Worm (Caenorhabditis elegans) whole organism, L2 larva: ENCODE measurements around the gene cyp-13A10.

Source experiments
- Y55F3AM.14 ChIP-seq: fragments of 200-800 bp; sonication (Bioruptor generic); optimal IDR thresholded peaks from 2 replicates; lab custom pipeline; 2018; ENCODE audit warnings: mild to moderate bottlenecking, missing genetic modification characterization, missing compliant biosample characterization
- egl-27 ChIP-seq: sonication (generic microtip); optimal IDR thresholded peaks from 3 replicates; lab custom pipeline; 2017; ENCODE audit warnings: missing biosample characterization, missing genetic modification reagents, missing genetic modification characterization
- lsy-2 ChIP-seq, 2 experiments: fragments of 150-350 bp in 1 of 2; sonication (generic microtip) in 1 of 2; optimal IDR thresholded peaks; 2 replicates each; lab custom pipeline; 2014 to 2017; ENCODE audit warnings: missing biosample characterization in 2 of 2, missing genetic modification characterization in 2 of 2
- mdl-1 ChIP-seq, 2 experiments: fragments of 150-350 bp in 1 of 2; sonication (generic microtip) in 1 of 2; optimal IDR thresholded peaks; 2 replicates each; lab custom pipeline; 2017; ENCODE audit warnings: missing biosample characterization in 2 of 2, missing genetic modification characterization in 2 of 2
- sem-4 ChIP-seq: fragments of 150-350 bp; optimal IDR thresholded peaks from 2 replicates; lab custom pipeline; 2014; ENCODE audit warnings: missing biosample characterization, missing genetic modification reagents, missing genetic modification characterization
- sma-9 ChIP-seq, 2 experiments: fragments of 150-350 bp in 1 of 2; sonication (generic microtip) in 1 of 2; optimal IDR thresholded peaks; 2 replicates each; lab custom pipeline; 2014 to 2016; ENCODE audit warnings: missing genetic modification characterization in 2 of 2, mild to moderate bottlenecking in 1 of 2, missing biosample characterization in 1 of 2, missing compliant biosample characterization in 1 of 2, missing genetic modification reagents in 1 of 2, moderate library complexity in 1 of 2
- snpc-4 ChIP-seq: fragments of 150-350 bp; optimal IDR thresholded peaks from 2 replicates; lab custom pipeline; 2014; ENCODE audit warnings: missing biosample characterization, missing genetic modification characterization
- ztf-11 ChIP-seq: sonication (generic microtip); optimal IDR thresholded peaks from 2 replicates; lab custom pipeline; 2017; ENCODE audit warnings: missing biosample characterization, missing genetic modification characterization

- TF ChIP-seq ztf-11 (tag; lab: Kevin White, UChicago) (no peak), sem-4 (no peak), sma-9 (GFP tag; optimal IDR thresholded peaks at IDR 0.05; lab: Kevin White, UChicago) (no peak), sma-9 (tag; optimal IDR thresholded peaks at IDR 0.05; lab: Kevin White, UChicago) (no peak), mdl-1 (tag; optimal IDR thresholded peaks at IDR 0.05; lab: Kevin White, UChicago) (no peak), Y55F3AM.14 (GFP tag; lab: Kevin White, UChicago) (no peak), snpc-4 (tag; lab: Kevin White, UChicago) (no peak), lsy-2 (tag; optimal IDR thresholded peaks at IDR 0.05; lab: Kevin White, UChicago) (no peak), egl-27 (no peak)
These were observed 42.6 kb downstream of the cyp-13A10 start for ce11 chrII:9619995-9620535.
